Worm (Caenorhabditis elegans) whole organism, midembryonic: ENCODE data around the gene ger-1.

Source experiments
- T22C8.4 ChIP-seq: fragments of 200-800 bp; sonication (Bioruptor generic); IDR thresholded peaks from 2 replicates; pipeline ENCODE4 v1.3.6; 2022; ENCODE audit warnings: missing genetic modification characterization, missing compliant biosample characterization
- cog-1 ChIP-seq: sonication (generic microtip); optimal IDR thresholded peaks from 2 replicates; lab custom pipeline; 2016; ENCODE audit warnings: missing genetic modification characterization, missing compliant biosample characterization
- flt-1 ChIP-seq: fragments of 200-800 bp; sonication (Bioruptor generic); IDR thresholded peaks from 2 replicates; pipeline ENCODE4 v1.3.6; 2022; ENCODE audit warnings: missing genetic modification characterization, missing compliant biosample characterization
- klf-2 ChIP-seq: fragments of 200-800 bp; sonication (Bioruptor generic); conservative IDR thresholded peaks from 2 replicates; pipeline ENCODE4 v1.3.6; 2022; ENCODE audit warnings: missing genetic modification reagents, missing genetic modification characterization, missing compliant biosample characterization
- med-1 ChIP-seq: sonication (generic microtip); optimal IDR thresholded peaks from 2 replicates; lab custom pipeline; 2017; ENCODE audit warnings: missing genetic modification characterization, mild to moderate bottlenecking, missing compliant biosample characterization, antibody characterized with exemption, missing genetic modification reagents; ENCODE audit not compliant: insufficient read depth
- ref-1 ChIP-seq: fragments of 200-800 bp; sonication (Bioruptor generic); conservative IDR thresholded peaks from 2 replicates; pipeline ENCODE4 v1.3.6; 2022; ENCODE audit warnings: missing genetic modification reagents, missing genetic modification characterization, missing compliant biosample characterization
- tab-1 ChIP-seq: fragments of 200-800 bp; sonication (Bioruptor generic); IDR thresholded peaks from 2 replicates; pipeline ENCODE4 v1.3.6; 2022; ENCODE audit warnings: missing genetic modification characterization, missing compliant biosample characterization
- ztf-23 ChIP-seq: fragments of 200-800 bp; sonication (Bioruptor generic); IDR thresholded peaks from 2 replicates; pipeline ENCODE4 v1.3.6; 2022; ENCODE audit warnings: missing genetic modification reagents, missing genetic modification characterization, missing compliant biosample characterization
- ztf-29 ChIP-seq: fragments of 200-800 bp; sonication (Bioruptor generic); IDR thresholded peaks from 2 replicates; pipeline ENCODE4 v1.3.6; 2022; ENCODE audit warnings: missing genetic modification reagents, missing genetic modification characterization, missing compliant biosample characterization

The ger-1 gene

ce11 chrIII:7100001-7100400 is 32.7 kb upstream of the ger-1 start, which contains the start of gene ZK418.11:
ZK418.11 (plus strand) TSS chrIII:7100289.
- TF ChIP-seq ztf-23 (GFP tag; lab: Robert Waterston, UW) (no peak), med-1 (GFP tag; lab: Kevin White, UChicago) (no peak), klf-2 (GFP tag; lab: Robert Waterston, UW) (no peak), ztf-29 (no peak), T22C8.4 (no peak), tab-1 (GFP tag; lab: Robert Waterston, UW) (no peak), cog-1 (tag; lab: Kevin White, UChicago) (no peak), flt-1 (GFP tag; lab: Robert Waterston, UW) (no peak), ref-1 (no peak)

ce11 chrIII:7096481-7096880 is 29.2 kb upstream of the ger-1 start:
- no peak for TF ChIP-seq ztf-23 (GFP tag; lab: Robert Waterston, UW)
- TF ChIP-seq cog-1 (tag; lab: Kevin White, UChicago) = no peak
- no peak for TF ChIP-seq klf-2 (GFP tag; lab: Robert Waterston, UW)
- no peak for TF ChIP-seq ztf-29
- TF ChIP-seq flt-1 (GFP tag; lab: Robert Waterston, UW) = no peak
- TF ChIP-seq ref-1 = no peak
- no peak for TF ChIP-seq med-1 (GFP tag; lab: Kevin White, UChicago)
- TF ChIP-seq tab-1 (GFP tag; lab: Robert Waterston, UW) = no peak
- no peak for TF ChIP-seq T22C8.4

- TF ChIP-seq ztf-23 (GFP tag; lab: Robert Waterston, UW) (no peak), med-1 (GFP tag; lab: Kevin White, UChicago) (no peak), cog-1 (tag; lab: Kevin White, UChicago) (no peak)
Measured at ce11 chrIII:7095156-7095555, 27.9 kb upstream of the ger-1 start, which contains the start of gene nhr-9. nhr-9 (plus strand) TSS chrIII:7095462.

ce11 chrIII:7091042-7091441 is 23.8 kb upstream of the ger-1 start, which contains the start of gene ZK418.2:
ZK418.2 (plus strand) TSS chrIII:7091342.
- TF ChIP-seq ref-1 = no peak
- TF ChIP-seq ztf-23 (GFP tag; lab: Robert Waterston, UW) = no peak
- no peak for TF ChIP-seq klf-2 (GFP tag; lab: Robert Waterston, UW)
- TF ChIP-seq tab-1 (GFP tag; lab: Robert Waterston, UW) = no peak
- no peak for TF ChIP-seq ztf-29
- TF ChIP-seq T22C8.4 = no peak
- TF ChIP-seq cog-1 (tag; lab: Kevin White, UChicago) = no peak
- TF ChIP-seq flt-1 (GFP tag; lab: Robert Waterston, UW) = no peak
- TF ChIP-seq med-1 (GFP tag; lab: Kevin White, UChicago) = no peak

- no peak for TF ChIP-seq klf-2 (GFP tag; lab: Robert Waterston, UW)
Measured at ce11 chrIII:7090545-7090944, 23.3 kb upstream of the ger-1 start, which contains the start of gene ZK418.10. ZK418.10 (minus strand) TSS chrIII:7090692.

- TF ChIP-seq ref-1 = no peak
- no peak; the same call in 1 of the 2 replicates for TF ChIP-seq T22C8.4
- TF ChIP-seq tab-1 (GFP tag; lab: Robert Waterston, UW) = no peak
- TF ChIP-seq flt-1 (GFP tag; lab: Robert Waterston, UW) = no peak
- no peak for TF ChIP-seq cog-1 (tag; lab: Kevin White, UChicago)
- no peak for TF ChIP-seq med-1 (GFP tag; lab: Kevin White, UChicago)
- TF ChIP-seq ztf-23 (GFP tag; lab: Robert Waterston, UW) = 0 out of 2 replicates have a peak, but pooled peaks have one; percentile 27
- TF ChIP-seq ztf-29 = no peak
- no peak for TF ChIP-seq klf-2 (GFP tag; lab: Robert Waterston, UW)
Measured at ce11 chrIII:7087691-7088323, 20.5 kb upstream of the ger-1 start, which contains the start of gene fubl-2. fubl-2 (minus strand) TSS chrIII:7087741.

- no peak for TF ChIP-seq cog-1 (tag; lab: Kevin White, UChicago)
- TF ChIP-seq ztf-29 = no peak
- TF ChIP-seq flt-1 (GFP tag; lab: Robert Waterston, UW) = no peak
- no peak for TF ChIP-seq ref-1
- TF ChIP-seq ztf-23 (GFP tag; lab: Robert Waterston, UW) = no peak
- TF ChIP-seq med-1 (GFP tag; lab: Kevin White, UChicago) = no peak
- TF ChIP-seq T22C8.4 = no peak
- no peak for TF ChIP-seq klf-2 (GFP tag; lab: Robert Waterston, UW)
- no peak for TF ChIP-seq tab-1 (GFP tag; lab: Robert Waterston, UW)
Measured at ce11 chrIII:7087180-7087579, 19.9 kb upstream of the ger-1 start.

ce11 chrIII:7084908-7085307 is 17.6 kb upstream of the ger-1 start, which contains the start of gene tofu-7:
tofu-7 (minus strand) TSS chrIII:7085018.
- TF ChIP-seq ztf-23 (GFP tag; lab: Robert Waterston, UW) (no peak), T22C8.4 (no peak), med-1 (GFP tag; lab: Kevin White, UChicago) (no peak), tab-1 (GFP tag; lab: Robert Waterston, UW) (no peak)

ce11 chrIII:7083106-7083505 is 15.8 kb upstream of the ger-1 start:
- no peak for TF ChIP-seq klf-2 (GFP tag; lab: Robert Waterston, UW)
- no peak for TF ChIP-seq med-1 (GFP tag; lab: Kevin White, UChicago)
- TF ChIP-seq ref-1 = no peak
- TF ChIP-seq T22C8.4 = no peak
- TF ChIP-seq tab-1 (GFP tag; lab: Robert Waterston, UW) = no peak
- TF ChIP-seq cog-1 (tag; lab: Kevin White, UChicago) = no peak
- no peak for TF ChIP-seq flt-1 (GFP tag; lab: Robert Waterston, UW)
- TF ChIP-seq ztf-29 = no peak

ce11 chrIII:7081488-7081887 is 14.2 kb upstream of the ger-1 start:
- TF ChIP-seq T22C8.4 (no peak), cog-1 (tag; lab: Kevin White, UChicago) (no peak), flt-1 (GFP tag; lab: Robert Waterston, UW) (no peak), ztf-29 (no peak), ref-1 (no peak), med-1 (GFP tag; lab: Kevin White, UChicago) (no peak), klf-2 (GFP tag; lab: Robert Waterston, UW) (no peak), tab-1 (GFP tag; lab: Robert Waterston, UW) (no peak), ztf-23 (GFP tag; lab: Robert Waterston, UW) (no peak)
